Worm (Caenorhabditis elegans): ENCODE results near the gene T12G3.4.

T12G3.4 gene

ce11 chrIV:12092113-12092512, 44.1 kb downstream of the T12G3.4 start, which contains the start of gene mig-32:
Gene mig-32, minus strand, starts transcription at chrIV:12092213.
- no peak for TF ChIP-seq hsf-1 (GFP tag; IDR thresholded peaks at IDR 0.05)
- TF ChIP-seq ceh-91 (GFP tag; IDR thresholded peaks at IDR 0.05) = no peak
- TF ChIP-seq repo-1 (tag; optimal IDR thresholded peaks at IDR 0.05) = no peak
- no peak for TF ChIP-seq akir-1 (GFP tag; optimal IDR thresholded peaks at IDR 0.05)
- no peak for TF ChIP-seq bed-2 (GFP tag; IDR thresholded peaks at IDR 0.05)
- TF ChIP-seq ekl-4 (GFP tag; IDR thresholded peaks at IDR 0.05) = no peak

DNA sequence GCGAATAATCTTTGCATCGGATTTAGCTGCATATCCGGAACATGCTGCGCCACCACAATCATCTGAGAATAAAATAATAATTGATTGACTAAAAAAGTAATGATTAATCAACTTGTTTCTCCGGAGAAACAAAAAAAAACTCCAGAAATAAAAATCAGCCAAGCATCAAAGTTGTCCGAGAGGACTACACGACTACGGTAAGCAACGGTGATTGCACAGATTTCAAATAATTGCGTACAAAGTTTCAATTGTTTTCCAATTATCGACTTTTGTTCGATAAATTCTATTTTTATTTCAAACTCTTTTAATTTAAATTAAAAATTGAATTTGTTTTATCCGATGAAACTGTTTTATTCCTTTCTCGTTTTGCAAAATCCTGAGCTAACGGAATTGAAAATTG, 45.3 kb downstream of the T12G3.4 start, which contains the start of gene cpsf-4:
cpsf-4 (minus strand) TSS at position 62 of the 400 bp plus-strand sequence.
- TF ChIP-seq gei-17 (GFP tag; optimal IDR thresholded peaks at IDR 0.05) (no peak), nhr-120 (GFP tag; IDR thresholded peaks at IDR 0.05) (no peak), lsl-1 (GFP tag; optimal IDR thresholded peaks at IDR 0.05) (peak; percentile 70), nhr-27 (tag; optimal IDR thresholded peaks at IDR 0.05) (no peak)

- no peak for TF ChIP-seq Y79H2A.3 (GFP tag; conservative IDR thresholded peaks at IDR 0.05)
- TF ChIP-seq lir-1 (GFP tag; conservative IDR thresholded peaks at IDR 0.05) = no peak
Observed at ce11 chrIV:12093819-12094218, 45.8 kb downstream of the T12G3.4 start, which contains the start of gene F11A10.5. Gene F11A10.5, plus strand, starts transcription at chrIV:12094119.

- TF ChIP-seq F57A8.1 (GFP tag; optimal IDR thresholded peaks at IDR 0.05) (no peak), Y67H2A.10 (GFP tag; conservative IDR thresholded peaks at IDR 0.05) (no peak), ztf-18 (tag; optimal IDR thresholded peaks at IDR 0.05) (no peak), K12H6.12 (tag; optimal IDR thresholded peaks at IDR 0.05) (no peak), mcd-1 (GFP tag; IDR thresholded peaks at IDR 0.05) (no peak)
Observed at ce11 chrIV:12096479-12096878, 48.4 kb downstream of the T12G3.4 start, which contains the start of gene mon-2. Gene mon-2, plus strand, starts transcription at chrIV:12096779.
